Fruit fly (Drosophila melanogaster) whole organism, embryonic: ENCODE measurements around the gene Utx.
A peak's percentile ranks its signal among the peaks of the same experiment; 100 is the strongest.

Source experiments
- BtbVII ChIP-seq: fragments of 200-800 bp; sonication (Bioruptor generic); optimal IDR thresholded peaks from 3 replicates; lab custom pipeline; 2017; ENCODE audit warnings: missing biosample characterization, mild to moderate bottlenecking, missing genetic modification characterization
- CG1024 ChIP-seq: fragments of 200-800 bp; sonication (Bioruptor generic); IDR thresholded peaks from 2 replicates; pipeline ENCODE4 v1.3.6; 2022; ENCODE audit warnings: missing biosample characterization, missing genetic modification characterization
- CG10267 ChIP-seq: fragments of 200-800 bp; sonication (Bioruptor generic); optimal IDR thresholded peaks from 2 replicates; lab custom pipeline; 2018; ENCODE audit warnings: missing biosample characterization, mild to moderate bottlenecking, missing genetic modification characterization, moderate library complexity
- CG11695 ChIP-seq: fragments of 200-800 bp; sonication (Bioruptor generic); IDR thresholded peaks from 3 replicates; pipeline ENCODE4 v1.3.6; 2022; ENCODE audit warnings: missing biosample characterization, missing genetic modification characterization
- CG11723 ChIP-seq: fragments of 200-800 bp; sonication (Bioruptor generic); optimal IDR thresholded peaks from 2 replicates; lab custom pipeline; 2017; ENCODE audit warnings: missing biosample characterization, mild to moderate bottlenecking, missing genetic modification characterization
- CG12104 ChIP-seq: fragments of 200-800 bp; sonication (Bioruptor generic); optimal IDR thresholded peaks from 3 replicates; lab custom pipeline; 2016; ENCODE audit warnings: missing biosample characterization, missing genetic modification characterization
- CG12659 ChIP-seq: fragments of 200-800 bp; sonication (Bioruptor generic); optimal IDR thresholded peaks from 3 replicates; lab custom pipeline; 2017; ENCODE audit warnings: mild to moderate bottlenecking, missing biosample characterization, missing genetic modification reagents, missing genetic modification characterization
- CG12942 ChIP-seq: fragments of 200-800 bp; sonication (Bioruptor generic); optimal IDR thresholded peaks from 3 replicates; lab custom pipeline; 2016; ENCODE audit warnings: missing biosample characterization, missing genetic modification characterization
- CG13287 ChIP-seq: fragments of 200-800 bp; sonication (Bioruptor generic); IDR thresholded peaks from 2 replicates; pipeline ENCODE4 v1.3.6; 2022; ENCODE audit warnings: missing biosample characterization, missing genetic modification characterization; ENCODE audit not compliant: partially characterized antibody
- CG16815 ChIP-seq: fragments of 200-800 bp; sonication (Bioruptor generic); optimal IDR thresholded peaks from 3 replicates; lab custom pipeline; 2017; ENCODE audit warnings: missing biosample characterization, mild to moderate bottlenecking, missing genetic modification characterization
- CG17612 ChIP-seq: fragments of 200-800 bp; sonication (Bioruptor generic); IDR thresholded peaks from 2 replicates; pipeline ENCODE4 v1.3.6; 2022; ENCODE audit warnings: missing biosample characterization, missing genetic modification characterization
- CG2116 ChIP-seq: fragments of 200-800 bp; sonication (Bioruptor generic); optimal IDR thresholded peaks from 3 replicates; lab custom pipeline; 2018; ENCODE audit warnings: missing biosample characterization, mild to moderate bottlenecking, missing genetic modification characterization
- CG30020 ChIP-seq: fragments of 200-800 bp; optimal IDR thresholded peaks from 2 replicates; lab custom pipeline; 2019; ENCODE audit warnings: missing biosample characterization, mild to moderate bottlenecking, missing genetic modification characterization, moderate library complexity
- CG30403 ChIP-seq: fragments of 200-800 bp; sonication (Bioruptor generic); optimal IDR thresholded peaks from 3 replicates; lab custom pipeline; 2016; ENCODE audit warnings: missing biosample characterization, missing genetic modification characterization
- CG42726 ChIP-seq: fragments of 200-800 bp; sonication (Bioruptor generic); IDR thresholded peaks from 2 replicates; pipeline ENCODE4 v1.3.6; 2022; ENCODE audit warnings: missing biosample characterization, missing genetic modification characterization; ENCODE audit not compliant: partially characterized antibody
- CG5180 ChIP-seq: fragments of 200-800 bp; sonication (Bioruptor generic); optimal IDR thresholded peaks from 3 replicates; lab custom pipeline; 2017; ENCODE audit warnings: missing biosample characterization, missing genetic modification characterization, mild to moderate bottlenecking, moderate library complexity, missing genetic modification reagents
- CG6683 ChIP-seq: fragments of 200-800 bp; sonication (Bioruptor generic); optimal IDR thresholded peaks from 2 replicates; lab custom pipeline; 2017; ENCODE audit warnings: missing biosample characterization, mild to moderate bottlenecking, missing genetic modification characterization, missing genetic modification reagents
- CG7963 ChIP-seq: fragments of 200-800 bp; sonication (Bioruptor generic); IDR thresholded peaks from 3 replicates; pipeline ENCODE4 v1.3.6; 2022; ENCODE audit warnings: missing biosample characterization, missing genetic modification characterization; ENCODE audit not compliant: partially characterized antibody
- CG8924 ChIP-seq: fragments of 200-800 bp; optimal IDR thresholded peaks from 3 replicates; lab custom pipeline; 2019; ENCODE audit warnings: missing biosample characterization, mild to moderate bottlenecking, missing genetic modification characterization, moderate library complexity
- CoRest ChIP-seq: fragments of 200-800 bp; sonication (Bioruptor generic); optimal IDR thresholded peaks from 3 replicates; lab custom pipeline; 2018; ENCODE audit warnings: missing biosample characterization, mild to moderate bottlenecking, missing genetic modification characterization, moderate library complexity
- D ChIP-seq, 2 experiments: fragments of 200-800 bp in 1 of 2; fragments of >200 bp in 1 of 2; sonication (Bioruptor generic) in 1 of 2; optimal IDR thresholded peaks; 2 replicates in 1 of 2; 3 replicates in 1 of 2; lab custom pipeline; 2017; ENCODE audit warnings: mild to moderate bottlenecking in 1 of 2, missing biosample characterization in 1 of 2, missing genetic modification characterization in 1 of 2, missing genetic modification reagents in 1 of 2
- D19A ChIP-seq: fragments of 200-800 bp; optimal IDR thresholded peaks from 3 replicates; lab custom pipeline; 2019; ENCODE audit warnings: missing biosample characterization, mild to moderate bottlenecking, missing genetic modification characterization, moderate library complexity
- Dek ChIP-seq: fragments of 200-800 bp; sonication (Bioruptor generic); optimal IDR thresholded peaks from 3 replicates; lab custom pipeline; 2019; ENCODE audit warnings: missing biosample characterization, mild to moderate bottlenecking, missing genetic modification characterization, moderate library complexity
- Ets65A ChIP-seq: fragments of 200-800 bp; sonication (Bioruptor generic); peaks from one replicate; lab custom pipeline; 2016; ENCODE audit warnings: missing biosample characterization, missing genetic modification characterization
- HLHmδ ChIP-seq: fragments of 200-800 bp; sonication (Bioruptor generic); optimal IDR thresholded peaks from 2 replicates; lab custom pipeline; 2018; ENCODE audit warnings: missing biosample characterization, mild to moderate bottlenecking, missing genetic modification characterization, moderate library complexity
- HmgZ ChIP-seq: fragments of 200-800 bp; sonication (Bioruptor generic); optimal IDR thresholded peaks from 2 replicates; lab custom pipeline; 2018; ENCODE audit warnings: missing biosample characterization, mild to moderate bottlenecking, missing genetic modification characterization
- Hr3 ChIP-seq: fragments of 200-800 bp; sonication (Bioruptor generic); optimal IDR thresholded peaks from 3 replicates; lab custom pipeline; 2016; ENCODE audit warnings: missing biosample characterization, missing genetic modification characterization
- Pdp1 ChIP-seq, 2 experiments: fragments of 200-800 bp; sonication (Bioruptor generic); optimal IDR thresholded peaks; 3 replicates each; lab custom pipeline; 2016; ENCODE audit warnings: missing biosample characterization in 2 of 2, missing genetic modification characterization in 2 of 2, mild to moderate bottlenecking in 1 of 2, moderate library complexity in 1 of 2
- Sin3A ChIP-seq: fragments of >200 bp; optimal IDR thresholded peaks from 2 replicates; lab custom pipeline; 2018
- Xrp1 ChIP-seq: fragments of 200-800 bp; sonication (Bioruptor generic); IDR thresholded peaks from 2 replicates; pipeline ENCODE4 v1.3.6; 2022; ENCODE audit warnings: missing biosample characterization, missing genetic modification characterization
- caup ChIP-seq: fragments of 200-800 bp; sonication (Bioruptor generic); optimal IDR thresholded peaks from 3 replicates; lab custom pipeline; 2017; ENCODE audit warnings: missing biosample characterization, mild to moderate bottlenecking, missing genetic modification characterization, moderate library complexity; ENCODE audit not compliant: severe bottlenecking
- cg ChIP-seq: fragments of 200-800 bp; sonication (Bioruptor generic); optimal IDR thresholded peaks from 3 replicates; lab custom pipeline; 2019; ENCODE audit warnings: missing biosample characterization, mild to moderate bottlenecking, missing genetic modification characterization, moderate library complexity
- dmrt11E ChIP-seq: fragments of 200-800 bp; sonication (Bioruptor generic); optimal IDR thresholded peaks from 3 replicates; lab custom pipeline; 2018; ENCODE audit warnings: missing biosample characterization, mild to moderate bottlenecking, missing genetic modification characterization, moderate library complexity
- fd64A ChIP-seq: fragments of 200-800 bp; sonication (Bioruptor generic); optimal IDR thresholded peaks from 3 replicates; lab custom pipeline; 2018; ENCODE audit warnings: missing biosample characterization, mild to moderate bottlenecking, missing genetic modification characterization
- ftz-f1 ChIP-seq: fragments of 200-800 bp; sonication (Bioruptor generic); optimal IDR thresholded peaks from 2 replicates; lab custom pipeline; 2016; ENCODE audit warnings: missing biosample characterization, missing genetic modification characterization
- gt ChIP-seq: fragments of 200-800 bp; sonication (Bioruptor generic); IDR thresholded peaks from 2 replicates; pipeline ENCODE4 v1.3.6; 2022; ENCODE audit warnings: missing biosample characterization, missing genetic modification characterization
- ham ChIP-seq: fragments of 200-800 bp; sonication (Bioruptor generic); IDR thresholded peaks from 2 replicates; pipeline ENCODE4 v1.3.6; 2022; ENCODE audit warnings: missing biosample characterization, missing genetic modification characterization
- lmd ChIP-seq: fragments of 200-800 bp; sonication (Bioruptor generic); IDR thresholded peaks from 2 replicates; pipeline ENCODE4 v1.3.6; 2022; ENCODE audit warnings: missing biosample characterization, missing genetic modification characterization
- luna ChIP-seq: fragments of 200-800 bp; sonication (Bioruptor generic); optimal IDR thresholded peaks from 2 replicates; lab custom pipeline; 2016; ENCODE audit warnings: missing biosample characterization, missing genetic modification characterization
- nau ChIP-seq: fragments of 200-800 bp; sonication (Bioruptor generic); optimal IDR thresholded peaks from 3 replicates; lab custom pipeline; 2017; ENCODE audit warnings: missing biosample characterization, mild to moderate bottlenecking, missing genetic modification characterization, missing genetic modification reagents
- pan ChIP-seq, 4 experiments: fragments of >200 bp in 3 of 4; fragments of 200-800 bp in 1 of 4; sonication (Bioruptor generic) in 1 of 4; optimal IDR thresholded peaks in 3 of 4; IDR thresholded peaks in 1 of 4; 2 replicates each; pipeline versions ENCODE4 v1.3.6 to Lab custom; 2017 to 2022; ENCODE audit warnings: missing biosample characterization in 2 of 4, missing genetic modification characterization in 2 of 4, mixed read lengths in 1 of 4
- phol ChIP-seq: fragments of 200-800 bp; sonication (Bioruptor generic); optimal IDR thresholded peaks from 3 replicates; lab custom pipeline; 2018; ENCODE audit warnings: missing biosample characterization, mild to moderate bottlenecking, missing genetic modification characterization, moderate library complexity
- pzg ChIP-seq: fragments of 200-800 bp; sonication (Bioruptor generic); optimal IDR thresholded peaks from 3 replicates; lab custom pipeline; 2018; ENCODE audit warnings: missing biosample characterization, mild to moderate bottlenecking, missing genetic modification characterization, moderate library complexity
- slbo ChIP-seq: fragments of 200-800 bp; sonication (Bioruptor generic); IDR thresholded peaks from 2 replicates; pipeline ENCODE4 v1.3.6; 2022; ENCODE audit warnings: missing biosample characterization, missing genetic modification characterization
- so ChIP-seq: fragments of 200-800 bp; sonication (Bioruptor generic); IDR thresholded peaks from 3 replicates; pipeline ENCODE4 v1.3.6; 2022; ENCODE audit warnings: missing biosample characterization, missing genetic modification characterization
- ssp ChIP-seq: fragments of 200-800 bp; sonication (Bioruptor generic); IDR thresholded peaks from 2 replicates; pipeline ENCODE4 v1.3.6; 2022; ENCODE audit warnings: missing biosample characterization, missing genetic modification characterization
- tgo ChIP-seq: fragments of 200-800 bp; sonication (Bioruptor generic); IDR thresholded peaks from 3 replicates; pipeline ENCODE4 v1.3.6; 2022; ENCODE audit warnings: missing biosample characterization, missing genetic modification characterization
- usp ChIP-seq: fragments of >200 bp; optimal IDR thresholded peaks from 2 replicates; lab custom pipeline; 2017; ENCODE audit warnings: missing biosample characterization, missing genetic modification characterization

The Utx gene

dm6 chr2L:10314327-10315210, 36.0 kb upstream of the Utx start, which contains the start of the genes Usp14 and CG4972 (continued):
- TF ChIP-seq CoRest (tag; lab: Kevin White, UChicago): peak; percentile 55
- TF ChIP-seq CG30403 (GFP tag; lab: Kevin White, UChicago): peak; percentile 45
- TF ChIP-seq usp (GFP tag; lab: Kevin White, UChicago): no peak
- peak; percentile 40 for TF ChIP-seq CG8924
- TF ChIP-seq D19A: no peak
- TF ChIP-seq ham (GFP tag; lab: Robert Waterston, UW): no peak
- no peak for TF ChIP-seq Dek
- TF ChIP-seq Pdp1 (GFP tag; optimal IDR thresholded peaks at IDR 0.05; lab: Kevin White, UChicago): peak in 1 of 2 experiments; percentile 27
- TF ChIP-seq HLHmδ (GFP tag; lab: Kevin White, UChicago): no peak
- TF ChIP-seq CG11723 (GFP tag; lab: Kevin White, UChicago): peak; percentile 80
- TF ChIP-seq HmgZ (tag; lab: Kevin White, UChicago): no peak
- no peak for TF ChIP-seq CG5180 (GFP tag; lab: Kevin White, UChicago)
- peak; percentile 83 for TF ChIP-seq ssp (GFP tag; lab: Robert Waterston, UW)
- no peak for TF ChIP-seq gt (GFP tag; lab: Robert Waterston, UW)
- TF ChIP-seq CG11695 (GFP tag; lab: Robert Waterston, UW): no peak
- TF ChIP-seq fd64A: no peak
- 0 out of 3 replicates have a peak, but pooled peaks have one; percentile 6 for TF ChIP-seq CG7963 (GFP tag; lab: Robert Waterston, UW)
- no peak for TF ChIP-seq CG17612 (GFP tag; lab: Robert Waterston, UW)
- TF ChIP-seq CG42726: 0 out of 2 replicates have a peak, but pooled peaks have one; percentile 9
- peak; percentile 0 for TF ChIP-seq Hr3
- peak; percentile 41 for TF ChIP-seq CG12659 (GFP tag; lab: Kevin White, UChicago)
- no peak for TF ChIP-seq nau
- no peak for TF ChIP-seq D (optimal IDR thresholded peaks at IDR 0.05; lab: Kevin White, UChicago)
- no peak for TF ChIP-seq D (GFP tag; optimal IDR thresholded peaks at IDR 0.05; lab: Kevin White, UChicago)
- TF ChIP-seq CG10267: peak; percentile 16
- TF ChIP-seq cg (GFP tag; lab: Kevin White, UChicago): no peak
- TF ChIP-seq CG12104 (GFP tag; lab: Kevin White, UChicago): peak; percentile 20
- no peak for TF ChIP-seq pan (optimal IDR thresholded peaks at IDR 0.05; lab: Kevin White, UChicago)
- TF ChIP-seq pan (GFP tag; optimal IDR thresholded peaks at IDR 0.05 in 1 of 2, IDR thresholded peaks at IDR 0.05 in 1 of 2): no peak

dm6 chr2L:10311822-10312221, 33.2 kb upstream of the Utx start:
- no peak for TF ChIP-seq Xrp1 (GFP tag; lab: Robert Waterston, UW)
- TF ChIP-seq CG16815: no peak
- no peak for TF ChIP-seq dmrt11E (tag; lab: Kevin White, UChicago)
- peak; percentile 28 for TF ChIP-seq Sin3A (lab: Kevin White, UChicago)
- TF ChIP-seq CG1024 (GFP tag; lab: Robert Waterston, UW): 0 out of 2 replicates have a peak, but pooled peaks have one; percentile 42
- TF ChIP-seq CG13287: peak; percentile 42; the same call in 1 of the 2 replicates
- no peak for TF ChIP-seq luna (GFP tag; lab: Kevin White, UChicago)
- no peak for TF ChIP-seq CG6683 (GFP tag; lab: Kevin White, UChicago)
- TF ChIP-seq tgo (GFP tag; lab: Robert Waterston, UW): no peak
- no peak for TF ChIP-seq so
- peak; percentile 97 for TF ChIP-seq CG30020 (tag; lab: Kevin White, UChicago)
- peak; percentile 44 for TF ChIP-seq CG2116 (GFP tag; lab: Kevin White, UChicago)
- TF ChIP-seq pzg (GFP tag; lab: Kevin White, UChicago): peak; percentile 69
- no peak for TF ChIP-seq BtbVII
- no peak for TF ChIP-seq ftz-f1
- TF ChIP-seq Ets65A (GFP tag; lab: Kevin White, UChicago): peak; percentile 54
- no peak for TF ChIP-seq lmd (GFP tag; lab: Robert Waterston, UW)
- TF ChIP-seq slbo (GFP tag; lab: Robert Waterston, UW): no peak
- TF ChIP-seq caup (GFP tag; lab: Kevin White, UChicago): no peak
- TF ChIP-seq CG12942: no peak
- peak; percentile 21 for TF ChIP-seq phol
